Fruit fly (Drosophila melanogaster) whole organism, embryonic: ENCODE results near the gene CG14221.

Experiments used
- Atf6 ChIP-seq: fragments of 200-800 bp; sonication (Bioruptor generic); IDR thresholded peaks from 2 replicates; pipeline ENCODE4 v1.3.6; 2022; ENCODE audit warnings: missing biosample characterization, missing genetic modification characterization
- BEAF-32 ChIP-seq: fragments of 200-800 bp; sonication (Bioruptor generic); optimal IDR thresholded peaks from 3 replicates; lab custom pipeline; 2017; ENCODE audit warnings: missing biosample characterization, missing genetic modification characterization, mild to moderate bottlenecking, moderate library complexity, missing genetic modification reagents
- CG13287 ChIP-seq: fragments of 200-800 bp; sonication (Bioruptor generic); IDR thresholded peaks from 2 replicates; pipeline ENCODE4 v1.3.6; 2022; ENCODE audit warnings: missing biosample characterization, missing genetic modification characterization; ENCODE audit not compliant: partially characterized antibody
- CG14710 ChIP-seq: fragments of 200-800 bp; sonication (Bioruptor generic); optimal IDR thresholded peaks from 3 replicates; lab custom pipeline; 2019; ENCODE audit warnings: missing biosample characterization, mild to moderate bottlenecking, missing genetic modification characterization, moderate library complexity
- CG1603 ChIP-seq: fragments of 200-800 bp; sonication (Bioruptor generic); optimal IDR thresholded peaks from 2 replicates; lab custom pipeline; 2019; ENCODE audit warnings: missing biosample characterization, mild to moderate bottlenecking, missing genetic modification characterization, moderate library complexity
- CG16813 ChIP-seq: fragments of 200-800 bp; sonication (Bioruptor generic); IDR thresholded peaks from 3 replicates; pipeline ENCODE4 v1.3.6; 2022; ENCODE audit warnings: missing biosample characterization, missing genetic modification characterization; ENCODE audit not compliant: partially characterized antibody
- CG17186 ChIP-seq: fragments of 200-800 bp; sonication (Bioruptor generic); optimal IDR thresholded peaks from 3 replicates; lab custom pipeline; 2017; ENCODE audit warnings: missing biosample characterization, missing genetic modification reagents, missing genetic modification characterization
- CG17802 ChIP-seq: fragments of 200-800 bp; sonication (Bioruptor generic); optimal IDR thresholded peaks from 2 replicates; lab custom pipeline; 2018; ENCODE audit warnings: missing biosample characterization, mild to moderate bottlenecking, missing genetic modification characterization, moderate library complexity
- CG2116 ChIP-seq: fragments of 200-800 bp; sonication (Bioruptor generic); optimal IDR thresholded peaks from 3 replicates; lab custom pipeline; 2018; ENCODE audit warnings: missing biosample characterization, mild to moderate bottlenecking, missing genetic modification characterization
- CG2129 ChIP-seq: fragments of 200-800 bp; sonication (Bioruptor generic); IDR thresholded peaks from 2 replicates; pipeline ENCODE4 v1.3.6; 2022; ENCODE audit warnings: missing biosample characterization, missing genetic modification characterization; ENCODE audit not compliant: partially characterized antibody
- CG2202 ChIP-seq: fragments of 200-800 bp; sonication (Bioruptor generic); optimal IDR thresholded peaks from 2 replicates; lab custom pipeline; 2018; ENCODE audit warnings: missing biosample characterization, mild to moderate bottlenecking, missing genetic modification characterization
- CG6791 ChIP-seq: fragments of 200-800 bp; sonication (Bioruptor generic); IDR thresholded peaks from 3 replicates; pipeline ENCODE4 v1.3.6; 2022; ENCODE audit warnings: missing biosample characterization, missing genetic modification characterization; ENCODE audit not compliant: partially characterized antibody
- CG7963 ChIP-seq: fragments of 200-800 bp; sonication (Bioruptor generic); IDR thresholded peaks from 3 replicates; pipeline ENCODE4 v1.3.6; 2022; ENCODE audit warnings: missing biosample characterization, missing genetic modification characterization; ENCODE audit not compliant: partially characterized antibody
- CG7987 ChIP-seq: fragments of 200-800 bp; sonication (Bioruptor generic); optimal IDR thresholded peaks from 2 replicates; lab custom pipeline; 2018; ENCODE audit warnings: missing biosample characterization, mild to moderate bottlenecking, missing genetic modification characterization, moderate library complexity
- CG8388 ChIP-seq: fragments of 200-800 bp; sonication (Bioruptor generic); optimal IDR thresholded peaks from 2 replicates; lab custom pipeline; 2019; ENCODE audit warnings: missing biosample characterization, mild to moderate bottlenecking, missing genetic modification characterization, moderate library complexity
- Doc3 ChIP-seq: fragments of 200-800 bp; sonication (Bioruptor generic); IDR thresholded peaks from 3 replicates; pipeline ENCODE4 v1.3.6; 2022; ENCODE audit warnings: missing biosample characterization, missing genetic modification characterization; ENCODE audit not compliant: partially characterized antibody
- Dref ChIP-seq: fragments of 200-800 bp; sonication (Bioruptor generic); IDR thresholded peaks from 2 replicates; pipeline ENCODE4 v1.3.6; 2022; ENCODE audit warnings: missing biosample characterization, missing genetic modification characterization
- Ets97D ChIP-seq: fragments of 200-800 bp; sonication (Bioruptor generic); optimal IDR thresholded peaks from 3 replicates; lab custom pipeline; 2016; ENCODE audit warnings: missing biosample characterization, missing genetic modification characterization
- Fer1 ChIP-seq: fragments of 200-800 bp; sonication (Bioruptor generic); optimal IDR thresholded peaks from 2 replicates; lab custom pipeline; 2017; ENCODE audit warnings: missing biosample characterization, mild to moderate bottlenecking, missing genetic modification characterization
- HLHmδ ChIP-seq: fragments of 200-800 bp; sonication (Bioruptor generic); optimal IDR thresholded peaks from 2 replicates; lab custom pipeline; 2018; ENCODE audit warnings: missing biosample characterization, mild to moderate bottlenecking, missing genetic modification characterization, moderate library complexity
- HmgZ ChIP-seq: fragments of 200-800 bp; sonication (Bioruptor generic); optimal IDR thresholded peaks from 2 replicates; lab custom pipeline; 2018; ENCODE audit warnings: missing biosample characterization, mild to moderate bottlenecking, missing genetic modification characterization
- MBD-R2 ChIP-seq: fragments of 200-800 bp; sonication (Bioruptor generic); IDR thresholded peaks from 2 replicates; pipeline ENCODE4 v1.3.6; 2022; ENCODE audit warnings: missing biosample characterization, missing genetic modification characterization
- MESR4 ChIP-seq: fragments of 200-800 bp; sonication (Bioruptor generic); optimal IDR thresholded peaks from 2 replicates; lab custom pipeline; 2018; ENCODE audit warnings: missing biosample characterization, mild to moderate bottlenecking, missing genetic modification characterization, moderate library complexity
- Scr ChIP-seq: fragments of 200-800 bp; sonication (Bioruptor generic); IDR thresholded peaks from 2 replicates; pipeline ENCODE4 v1.3.6; 2022; ENCODE audit warnings: missing biosample characterization, missing genetic modification characterization; ENCODE audit not compliant: partially characterized antibody
- Sry-δ ChIP-seq: fragments of 200-800 bp; sonication (Bioruptor generic); optimal IDR thresholded peaks from 2 replicates; lab custom pipeline; 2016; ENCODE audit warnings: missing biosample characterization, missing genetic modification characterization
- YL-1 ChIP-seq: fragments of 200-800 bp; sonication (Bioruptor generic); optimal IDR thresholded peaks from 3 replicates; lab custom pipeline; 2017; ENCODE audit warnings: missing biosample characterization, mild to moderate bottlenecking, missing genetic modification characterization
- amos ChIP-seq: fragments of 200-800 bp; sonication (Bioruptor generic); IDR thresholded peaks from 2 replicates; pipeline ENCODE4 v1.3.6; 2022; ENCODE audit warnings: missing biosample characterization, missing genetic modification characterization; ENCODE audit not compliant: partially characterized antibody
- ato ChIP-seq: fragments of 200-800 bp; sonication (Bioruptor generic); IDR thresholded peaks from 2 replicates; pipeline ENCODE4 v1.3.6; 2022; ENCODE audit warnings: missing biosample characterization, missing genetic modification characterization; ENCODE audit not compliant: partially characterized antibody
- bbx ChIP-seq: fragments of 200-800 bp; sonication (Bioruptor generic); IDR thresholded peaks from 2 replicates; pipeline ENCODE4 v1.3.6; 2022; ENCODE audit warnings: missing biosample characterization, missing genetic modification characterization; ENCODE audit not compliant: partially characterized antibody
- chinmo ChIP-seq: fragments of 200-800 bp; sonication (Bioruptor generic); IDR thresholded peaks from 4 replicates; pipeline ENCODE4 v1.3.6; 2022; ENCODE audit warnings: missing biosample characterization, missing genetic modification characterization; ENCODE audit not compliant: partially characterized antibody
- cwo ChIP-seq: fragments of 200-800 bp; sonication (Bioruptor generic); optimal IDR thresholded peaks from 3 replicates; lab custom pipeline; 2017; ENCODE audit warnings: missing biosample characterization, missing genetic modification characterization, mild to moderate bottlenecking, moderate library complexity, missing genetic modification reagents
- fd3F ChIP-seq: fragments of 200-800 bp; sonication (Bioruptor generic); optimal IDR thresholded peaks from 2 replicates; lab custom pipeline; 2018; ENCODE audit warnings: missing biosample characterization, mild to moderate bottlenecking, missing genetic modification characterization, moderate library complexity
- inv ChIP-seq: fragments of 200-800 bp; sonication (Bioruptor generic); IDR thresholded peaks from 2 replicates; pipeline ENCODE4 v1.3.6; 2022; ENCODE audit warnings: missing biosample characterization, missing genetic modification characterization; ENCODE audit not compliant: partially characterized antibody
- nerfin-2 ChIP-seq: fragments of 200-800 bp; sonication (Bioruptor generic); IDR thresholded peaks from 2 replicates; pipeline ENCODE4 v1.3.6; 2022; ENCODE audit warnings: missing biosample characterization, missing genetic modification characterization; ENCODE audit not compliant: partially characterized antibody
- pfk ChIP-seq: fragments of 200-800 bp; sonication (Bioruptor generic); optimal IDR thresholded peaks from 2 replicates; lab custom pipeline; 2018; ENCODE audit warnings: missing biosample characterization, mild to moderate bottlenecking, missing genetic modification characterization, moderate library complexity
- pzg ChIP-seq: fragments of 200-800 bp; sonication (Bioruptor generic); optimal IDR thresholded peaks from 3 replicates; lab custom pipeline; 2018; ENCODE audit warnings: missing biosample characterization, mild to moderate bottlenecking, missing genetic modification characterization, moderate library complexity
- rib ChIP-seq: fragments of 200-800 bp; sonication (Bioruptor generic); IDR thresholded peaks from 2 replicates; pipeline ENCODE4 v1.3.6; 2022; ENCODE audit warnings: missing biosample characterization, missing genetic modification characterization
- sens ChIP-seq: fragments of 200-800 bp; sonication (Bioruptor generic); peaks from one replicate; lab custom pipeline; 2016; ENCODE audit warnings: missing biosample characterization, missing genetic modification characterization
- sug ChIP-seq: fragments of 200-800 bp; optimal IDR thresholded peaks from 2 replicates; lab custom pipeline; 2019; ENCODE audit warnings: missing biosample characterization, mild to moderate bottlenecking, missing genetic modification characterization, moderate library complexity
- tna ChIP-seq: fragments of 200-800 bp; sonication (Bioruptor generic); IDR thresholded peaks from 2 replicates; pipeline ENCODE4 v1.3.6; 2022; ENCODE audit warnings: missing biosample characterization, missing genetic modification characterization; ENCODE audit not compliant: partially characterized antibody
- vnd ChIP-seq: fragments of 200-800 bp; sonication (Bioruptor generic); IDR thresholded peaks from 3 replicates; pipeline ENCODE4 v1.3.6; 2022; ENCODE audit warnings: missing biosample characterization, missing genetic modification characterization; ENCODE audit not compliant: partially characterized antibody
- zen2 ChIP-seq: fragments of 200-800 bp; sonication (Bioruptor generic); IDR thresholded peaks from 3 replicates; pipeline ENCODE4 v1.3.6; 2022; ENCODE audit warnings: missing biosample characterization, missing genetic modification characterization; ENCODE audit not compliant: partially characterized antibody

CG14221 gene

dm6 chrX:19618183-19618740, 2.8 kb downstream of the CG14221 start, which contains the start of the genes Pstk and Tim9b (continued):
- TF ChIP-seq CG2129 (GFP tag; lab: Robert Waterston, UW) (0 out of 2 replicates have a peak, but pooled peaks have one; percentile 15), Scr (GFP tag; lab: Robert Waterston, UW) (peak; percentile 64), CG17802 (tag; lab: Kevin White, UChicago) (no peak), HLHmδ (GFP tag; lab: Kevin White, UChicago) (no peak), Atf6 (GFP tag; lab: Robert Waterston, UW) (no peak), CG2202 (tag; lab: Kevin White, UChicago) (no peak)

dm6 chrX:19615990-19616663, 4.9 kb downstream of the CG14221 start, which contains the start of gene CG14210:
CG14210 (plus strand) TSS chrX:19616196.
- peak; percentile 65 for TF ChIP-seq vnd
- TF ChIP-seq rib (GFP tag; lab: Robert Waterston, UW), result no peak
- peak; percentile 56; the same call in 1 of the 2 replicates for TF ChIP-seq nerfin-2 (GFP tag; lab: Robert Waterston, UW)
- TF ChIP-seq zen2 (GFP tag; lab: Robert Waterston, UW), result peak; percentile 78
- peak; percentile 56; the same call in 1 of the 2 replicates for TF ChIP-seq amos (GFP tag; lab: Robert Waterston, UW)
- TF ChIP-seq BEAF-32 (GFP tag; lab: Kevin White, UChicago), result peak; percentile 57
- peak; percentile 25 for TF ChIP-seq sug (tag; lab: Kevin White, UChicago)
- TF ChIP-seq bbx (GFP tag; lab: Robert Waterston, UW), result peak; percentile 75
- TF ChIP-seq inv (GFP tag; lab: Robert Waterston, UW), result peak; percentile 48; the same call in 1 of the 2 replicates
- peak; percentile 37 for TF ChIP-seq CG17186 (GFP tag; lab: Kevin White, UChicago)
- peak; percentile 7 for TF ChIP-seq HmgZ
- peak; percentile 12 for TF ChIP-seq CG14710
- TF ChIP-seq sens (GFP tag; lab: Kevin White, UChicago), result peak; percentile 19
- TF ChIP-seq MBD-R2 (GFP tag; lab: Robert Waterston, UW), result peak; percentile 70
- peak; percentile 66 for TF ChIP-seq Scr (GFP tag; lab: Robert Waterston, UW)
- peak; percentile 66; the same call in 2 of the 3 replicates for TF ChIP-seq CG7963 (GFP tag; lab: Robert Waterston, UW)
- peak; percentile 52 for TF ChIP-seq YL-1 (GFP tag; lab: Kevin White, UChicago)
- peak; percentile 50 for TF ChIP-seq CG1603
- TF ChIP-seq pzg, result peak; percentile 57
- TF ChIP-seq chinmo (GFP tag; lab: Robert Waterston, UW), result 0 out of 4 replicates have a peak, but pooled peaks have one; percentile 55
- TF ChIP-seq tna (GFP tag; lab: Robert Waterston, UW), result peak; percentile 83
- peak; percentile 2 for TF ChIP-seq Fer1
- no peak for TF ChIP-seq CG17802 (tag; lab: Kevin White, UChicago)
- TF ChIP-seq CG2116, result peak; percentile 97
- TF ChIP-seq ato, result peak; percentile 69
- peak; percentile 32 for TF ChIP-seq Ets97D
- TF ChIP-seq MESR4 (GFP tag; lab: Kevin White, UChicago), result peak; percentile 57
- no peak for TF ChIP-seq CG8388
- peak; percentile 2 for TF ChIP-seq CG7987 (GFP tag; lab: Kevin White, UChicago)
- TF ChIP-seq Doc3 (GFP tag; lab: Robert Waterston, UW), result peak; percentile 49; the same call in 2 of the 3 replicates
- TF ChIP-seq CG13287 (GFP tag; lab: Robert Waterston, UW), result peak; percentile 71
- TF ChIP-seq fd3F (GFP tag; lab: Kevin White, UChicago), result no peak
- TF ChIP-seq Sry-δ (GFP tag; lab: Kevin White, UChicago), result peak; percentile 52
- peak; percentile 75; the same call in 2 of the 3 replicates for TF ChIP-seq CG6791 (GFP tag; lab: Robert Waterston, UW)
- TF ChIP-seq pfk (GFP tag; lab: Kevin White, UChicago), result peak; percentile 70
- TF ChIP-seq Dref, result peak; percentile 84
- peak; percentile 77 for TF ChIP-seq cwo (GFP tag; lab: Kevin White, UChicago)
- TF ChIP-seq CG16813 (GFP tag; lab: Robert Waterston, UW), result peak; percentile 62
